Fruit fly (Drosophila melanogaster): ENCODE data around the gene CG14893.

- TF ChIP-seq CG11617 (GFP tag; optimal IDR thresholded peaks at IDR 0.05) (no peak), cic (GFP tag; optimal IDR thresholded peaks at IDR 0.05) (no peak), tj (GFP tag; optimal IDR thresholded peaks at IDR 0.05) (no peak), kay (GFP tag; ENCODE audit: borderline replicate concordance) (no peak), CG5204 (GFP tag; optimal IDR thresholded peaks at IDR 0.05) (no peak), Crg-1 (GFP tag; optimal IDR thresholded peaks at IDR 0.05) (no peak), cnc (optimal IDR thresholded peaks at IDR 0.05) (no peak), ovo (GFP tag; optimal IDR thresholded peaks at IDR 0.05) (no peak), pad (GFP tag; optimal IDR thresholded peaks at IDR 0.05) (no peak), CG14711 (tag; optimal IDR thresholded peaks at IDR 0.05) (no peak), CG7101 (tag; optimal IDR thresholded peaks at IDR 0.05) (no peak), CG12768 (GFP tag; optimal IDR thresholded peaks at IDR 0.05) (no peak), toe (GFP tag; optimal IDR thresholded peaks at IDR 0.05) (no peak), Clk (GFP tag; optimal IDR thresholded peaks at IDR 0.05) (no peak)
Measured at dm6 chr3R:16594056-16594858, 26.3 kb upstream of the CG14893 start, which contains the start of gene CG14892.

Data from whole organism, adult.